Worm (Caenorhabditis elegans) whole organism, L1 larva: ENCODE data around the gene slfl-4.

Experiments
- alr-1 ChIP-seq: fragments of 200-800 bp; sonication (Bioruptor generic); optimal IDR thresholded peaks from 2 replicates; lab custom pipeline; 2018; ENCODE audit warnings: borderline replicate concordance, mild to moderate bottlenecking, missing genetic modification characterization, missing compliant biosample characterization
- blmp-1 ChIP-seq: fragments of 150-350 bp; optimal IDR thresholded peaks from 2 replicates; lab custom pipeline; 2014; ENCODE audit warnings: missing biosample characterization, missing genetic modification characterization
- dsc-1 ChIP-seq: sonication (generic microtip); optimal IDR thresholded peaks from 2 replicates; lab custom pipeline; 2016; ENCODE audit warnings: mild to moderate bottlenecking, missing genetic modification characterization, missing compliant biosample characterization
- egl-27 ChIP-seq, 2 experiments: fragments of 150-350 bp in 1 of 2; sonication (generic microtip); optimal IDR thresholded peaks; 3 replicates each; lab custom pipeline; 2017 to 2018; ENCODE audit warnings: missing biosample characterization in 2 of 2, missing genetic modification characterization in 2 of 2, missing genetic modification reagents in 2 of 2
- elt-3 ChIP-seq, 6 experiments: fragments of 150-350 bp in 1 of 6; sonication (generic microtip); optimal IDR thresholded peaks; 2 replicates each; lab custom pipeline; 2017 to 2018; ENCODE audit warnings: missing biosample characterization in 6 of 6, missing genetic modification characterization in 6 of 6, inconsistent platforms in 1 of 6
- lin-15B ChIP-seq: fragments of 150-350 bp; sonication (generic microtip); optimal IDR thresholded peaks from 3 replicates; lab custom pipeline; 2014; ENCODE audit warnings: missing biosample characterization, missing genetic modification characterization
- nhr-76 ChIP-seq: sonication (generic microtip); optimal IDR thresholded peaks from 2 replicates; lab custom pipeline; 2017; ENCODE audit warnings: missing biosample characterization, missing genetic modification characterization
- pqm-1 ChIP-seq: sonication (generic microtip); optimal IDR thresholded peaks from 3 replicates; lab custom pipeline; 2017; ENCODE audit warnings: missing biosample characterization, missing genetic modification characterization
- tbx-2 ChIP-seq: sonication (generic microtip); optimal IDR thresholded peaks from 2 replicates; lab custom pipeline; 2016; ENCODE audit warnings: missing genetic modification characterization, missing compliant biosample characterization
- xbp-1 ChIP-seq: sonication (generic microtip); optimal IDR thresholded peaks from 2 replicates; lab custom pipeline; 2016; ENCODE audit warnings: missing genetic modification characterization, missing compliant biosample characterization

ce11 chrIV:5272518-5272917 is 1.8 kb upstream of the slfl-4 start, which contains the start of gene F36H12.3:
- no peak for TF ChIP-seq xbp-1 (tag; lab: Kevin White, UChicago)
- TF ChIP-seq nhr-76 (tag; lab: Kevin White, UChicago) = no peak
- TF ChIP-seq pqm-1 (tag; lab: Kevin White, UChicago) = no peak
- TF ChIP-seq tbx-2 (tag; lab: Kevin White, UChicago) = no peak
- no peak for TF ChIP-seq blmp-1
- no peak for TF ChIP-seq alr-1 (tag; lab: Kevin White, UChicago)
- TF ChIP-seq dsc-1 (tag; lab: Kevin White, UChicago) = no peak
- no peak for TF ChIP-seq egl-27 (tag; optimal IDR thresholded peaks at IDR 0.05; lab: Kevin White, UChicago)
- no peak for TF ChIP-seq elt-3 (tag; optimal IDR thresholded peaks at IDR 0.05; lab: Kevin White, UChicago)
- TF ChIP-seq lin-15B = no peak
